Worm (Caenorhabditis elegans): ENCODE results near the gene miga-1.

- TF ChIP-seq bed-3 (GFP tag; optimal IDR thresholded peaks at IDR 0.05) (no peak), ces-1 (GFP tag; optimal IDR thresholded peaks at IDR 0.05) (no peak)
These were observed at the start of gene miga-1, which contains the start of gene K01D12.20 for ce11 chrV:12400677-12401236.

Measured in whole organism, mixed stage, embryonic.